Worm (Caenorhabditis elegans) whole organism, L3 larva: Measurements from ENCODE around the gene irld-65.

Source experiments
- ZK546.5 ChIP-seq: sonication (generic microtip); optimal IDR thresholded peaks from 2 replicates; lab custom pipeline; 2017; ENCODE audit warnings: missing biosample characterization, missing genetic modification characterization
- ceh-28 ChIP-seq: fragments of 150-350 bp; optimal IDR thresholded peaks from 2 replicates; lab custom pipeline; 2014; ENCODE audit warnings: missing biosample characterization, missing genetic modification reagents, missing genetic modification characterization
- elt-1 ChIP-seq: fragments of 150-350 bp; optimal IDR thresholded peaks from 2 replicates; lab custom pipeline; 2014; ENCODE audit warnings: missing biosample characterization, missing genetic modification characterization
- elt-3 ChIP-seq, 3 experiments: fragments of 150-350 bp in 1 of 3; sonication (generic microtip) in 2 of 3; optimal IDR thresholded peaks; 2 replicates in 2 of 3; 4 replicates in 1 of 3; lab custom pipeline; 2014 to 2017; ENCODE audit warnings: missing biosample characterization in 3 of 3, missing genetic modification characterization in 3 of 3
- fos-1 ChIP-seq: fragments of 150-350 bp; optimal IDR thresholded peaks from 2 replicates; lab custom pipeline; 2014; ENCODE audit warnings: missing biosample characterization, missing genetic modification characterization
- nfya-1 ChIP-seq: sonication (generic microtip); optimal IDR thresholded peaks from 2 replicates; lab custom pipeline; 2017; ENCODE audit warnings: missing genetic modification characterization, mild to moderate bottlenecking, missing compliant biosample characterization, antibody characterized with exemption, moderate library complexity; ENCODE audit not compliant: insufficient read depth
- skn-1 ChIP-seq: fragments of 150-350 bp; optimal IDR thresholded peaks from 2 replicates; lab custom pipeline; 2014; ENCODE audit warnings: missing biosample characterization, missing genetic modification characterization
- snpc-4 ChIP-seq: fragments of 150-350 bp; optimal IDR thresholded peaks from 2 replicates; lab custom pipeline; 2014; ENCODE audit warnings: missing biosample characterization, missing genetic modification characterization
- unc-62 ChIP-seq: fragments of 150-350 bp; sonication (generic microtip); optimal IDR thresholded peaks from 4 replicates; lab custom pipeline; 2014; ENCODE audit warnings: missing biosample characterization, missing genetic modification reagents, missing genetic modification characterization
- zag-1 ChIP-seq: fragments of 150-350 bp; optimal IDR thresholded peaks from 2 replicates; lab custom pipeline; 2014; ENCODE audit warnings: missing biosample characterization, missing genetic modification characterization

- TF ChIP-seq elt-3 (tag; optimal IDR thresholded peaks at IDR 0.05; lab: Kevin White, UChicago) (no peak), nfya-1 (tag; lab: Kevin White, UChicago) (no peak), ceh-28 (tag; lab: Kevin White, UChicago) (peak; percentile 94), elt-1 (no peak), ZK546.5 (tag; lab: Kevin White, UChicago) (no peak), fos-1 (no peak), snpc-4 (tag; lab: Kevin White, UChicago) (no peak), skn-1 (tag; lab: Kevin White, UChicago) (no peak), unc-62 (GFP tag; lab: Kevin White, UChicago) (no peak), zag-1 (tag; lab: Kevin White, UChicago) (no peak)
Measured at ce11 chrII:2885518-2886449, 52.0 kb downstream of the irld-65 start.
